Worm (Caenorhabditis elegans) whole organism, L4 larva: ENCODE results near the gene pals-24.

Experiments used
- D1046.2 ChIP-seq: fragments of 200-800 bp; sonication (Bioruptor generic); IDR thresholded peaks from 2 replicates; pipeline ENCODE4 v1.3.6; 2022; ENCODE audit warnings: missing genetic modification characterization, missing compliant biosample characterization
- F26F4.8 ChIP-seq: fragments of 200-800 bp; sonication (Bioruptor generic); conservative IDR thresholded peaks from 2 replicates; pipeline ENCODE4 v1.3.6; 2022; ENCODE audit warnings: missing genetic modification characterization, missing compliant biosample characterization
- F37D6.2 ChIP-seq: sonication (generic microtip); optimal IDR thresholded peaks from 2 replicates; lab custom pipeline; 2016; ENCODE audit warnings: mild to moderate bottlenecking, missing genetic modification characterization, missing compliant biosample characterization
- F44E2.7 ChIP-seq: fragments of 200-800 bp; sonication (Bioruptor generic); IDR thresholded peaks from 2 replicates; pipeline ENCODE4 v2.1.2; 2022; ENCODE audit warnings: missing genetic modification characterization, missing compliant biosample characterization
- R02D3.7 ChIP-seq: fragments of 150-350 bp; sonication (generic microtip); optimal IDR thresholded peaks from 3 replicates; lab custom pipeline; 2014; ENCODE audit warnings: missing biosample characterization, missing genetic modification characterization
- T26A8.4 ChIP-seq: fragments of 200-800 bp; sonication (Bioruptor generic); IDR thresholded peaks from 2 replicates; pipeline ENCODE4 v1.3.6; 2022; ENCODE audit warnings: missing genetic modification characterization, missing compliant biosample characterization
- Y75B8A.6 ChIP-seq: fragments of 200-800 bp; sonication (Bioruptor generic); IDR thresholded peaks from 2 replicates; pipeline ENCODE4 v1.3.6; 2022; ENCODE audit warnings: missing genetic modification reagents, missing genetic modification characterization, missing compliant biosample characterization
- ZK337.2 ChIP-seq: fragments of 200-800 bp; sonication (Bioruptor generic); IDR thresholded peaks from 2 replicates; pipeline ENCODE4 v1.3.6; 2022; ENCODE audit warnings: missing genetic modification reagents, missing genetic modification characterization, missing compliant biosample characterization
- aha-1 ChIP-seq: fragments of 150-350 bp; peaks from one replicate; lab custom pipeline; 2014; ENCODE audit warnings: missing biosample characterization, missing genetic modification characterization
- ama-1 ChIP-seq: fragments of 150-350 bp; optimal IDR thresholded peaks from 2 replicates; lab custom pipeline; 2014; ENCODE audit warnings: inconsistent platforms, mixed read lengths
- attf-4 ChIP-seq: sonication (generic microtip); optimal IDR thresholded peaks from 3 replicates; lab custom pipeline; 2017; ENCODE audit warnings: missing biosample characterization, missing genetic modification characterization
- ceh-20 ChIP-seq: fragments of 200-800 bp; sonication (Bioruptor generic); IDR thresholded peaks from 2 replicates; pipeline ENCODE4 v1.3.6; 2022; ENCODE audit warnings: missing genetic modification reagents, missing genetic modification characterization, missing compliant biosample characterization
- ceh-32 ChIP-seq: sonication (generic microtip); optimal IDR thresholded peaks from 2 replicates; lab custom pipeline; 2016; ENCODE audit warnings: mild to moderate bottlenecking, missing genetic modification characterization, missing compliant biosample characterization; ENCODE audit not compliant: poor library complexity
- ceh-44 ChIP-seq: fragments of 200-800 bp; sonication (Bioruptor generic); IDR thresholded peaks from 2 replicates; pipeline ENCODE4 v1.3.6; 2022; ENCODE audit warnings: missing genetic modification reagents, missing genetic modification characterization, missing compliant biosample characterization
- ceh-62 ChIP-seq: sonication (generic microtip); optimal IDR thresholded peaks from 2 replicates; lab custom pipeline; 2017; ENCODE audit warnings: missing biosample characterization, missing genetic modification characterization
- daf-12 ChIP-seq: fragments of 150-350 bp; optimal IDR thresholded peaks from 2 replicates; lab custom pipeline; 2014; ENCODE audit warnings: missing biosample characterization, missing genetic modification reagents, missing genetic modification characterization
- daf-16 ChIP-seq, 3 experiments: sonication (generic microtip); optimal IDR thresholded peaks; 2 replicates each; lab custom pipeline; 2016 to 2017; ENCODE audit warnings: missing genetic modification characterization in 3 of 3, missing genetic modification reagents in 3 of 3, mild to moderate bottlenecking in 2 of 3, missing compliant biosample characterization in 2 of 3, missing biosample characterization in 1 of 3, moderate library complexity in 1 of 3
- daf-19 ChIP-seq: fragments of 200-800 bp; sonication (Bioruptor generic); conservative IDR thresholded peaks from 2 replicates; pipeline ENCODE4 v1.3.6; 2022; ENCODE audit warnings: missing genetic modification characterization, missing compliant biosample characterization
- daf-8 ChIP-seq: fragments of 200-800 bp; sonication (Bioruptor generic); IDR thresholded peaks from 2 replicates; pipeline ENCODE4 v1.3.6; 2022; ENCODE audit warnings: missing genetic modification characterization, missing compliant biosample characterization
- dmd-9 ChIP-seq: fragments of 200-800 bp; sonication (Bioruptor generic); IDR thresholded peaks from 2 replicates; pipeline ENCODE4 v1.3.6; 2022; ENCODE audit warnings: missing genetic modification reagents, missing genetic modification characterization, missing compliant biosample characterization
- dpl-1 ChIP-seq: fragments of 150-350 bp; optimal IDR thresholded peaks from 2 replicates; lab custom pipeline; 2014; ENCODE audit warnings: missing biosample characterization, missing genetic modification reagents, missing genetic modification characterization
- duxl-1 ChIP-seq: sonication (generic microtip); optimal IDR thresholded peaks from 2 replicates; lab custom pipeline; 2016; ENCODE audit warnings: mild to moderate bottlenecking, missing genetic modification characterization, moderate library complexity, missing compliant biosample characterization; ENCODE audit not compliant: poor library complexity
- egl-27 ChIP-seq: sonication (generic microtip); optimal IDR thresholded peaks from 3 replicates; lab custom pipeline; 2017; ENCODE audit warnings: missing biosample characterization, missing genetic modification reagents, missing genetic modification characterization
- egl-43 ChIP-seq: fragments of 200-800 bp; sonication (Bioruptor generic); IDR thresholded peaks from 2 replicates; pipeline ENCODE4 v1.3.6; 2022; ENCODE audit warnings: missing genetic modification reagents, missing genetic modification characterization, missing compliant biosample characterization
- gei-8 ChIP-seq: fragments of 200-800 bp; sonication (Bioruptor generic); optimal IDR thresholded peaks from 2 replicates; lab custom pipeline; 2018; ENCODE audit warnings: mild to moderate bottlenecking, missing genetic modification characterization, missing compliant biosample characterization
- hif-1 ChIP-seq, 2 experiments: sonication (generic microtip); optimal IDR thresholded peaks; 2 replicates each; lab custom pipeline; 2016 to 2017; ENCODE audit warnings: missing compliant biosample characterization in 2 of 2, missing genetic modification characterization in 2 of 2, missing genetic modification reagents in 2 of 2, missing genotype in 2 of 2, mild to moderate bottlenecking in 1 of 2
- jun-1 ChIP-seq: fragments of 150-350 bp; optimal IDR thresholded peaks from 2 replicates; lab custom pipeline; 2014; ENCODE audit warnings: missing biosample characterization, missing genetic modification reagents, missing genetic modification characterization
- lin-29 ChIP-seq: fragments of 200-800 bp; sonication (Bioruptor generic); IDR thresholded peaks from 2 replicates; pipeline ENCODE4 v1.3.6; 2022; ENCODE audit warnings: missing genetic modification reagents, missing genetic modification characterization, missing compliant biosample characterization
- lin-39 ChIP-seq: fragments of 150-350 bp; optimal IDR thresholded peaks from 2 replicates; lab custom pipeline; 2014; ENCODE audit warnings: missing biosample characterization, missing genetic modification reagents, missing genetic modification characterization
- lir-3 ChIP-seq: sonication (generic microtip); optimal IDR thresholded peaks from 2 replicates; lab custom pipeline; 2016; ENCODE audit warnings: mild to moderate bottlenecking, missing genetic modification characterization, missing compliant biosample characterization
- lsy-2 ChIP-seq, 2 experiments: fragments of 150-350 bp in 1 of 2; sonication (generic microtip) in 1 of 2; optimal IDR thresholded peaks; 2 replicates each; lab custom pipeline; 2014 to 2017; ENCODE audit warnings: missing biosample characterization in 2 of 2, missing genetic modification characterization in 2 of 2
- mdl-1 ChIP-seq, 2 experiments: fragments of 150-350 bp in 1 of 2; sonication (generic microtip) in 1 of 2; optimal IDR thresholded peaks; 2 replicates each; lab custom pipeline; 2014 to 2017; ENCODE audit warnings: missing biosample characterization in 2 of 2, missing genetic modification characterization in 2 of 2
- mes-2 ChIP-seq: sonication (generic microtip); optimal IDR thresholded peaks from 2 replicates; lab custom pipeline; 2016; ENCODE audit warnings: missing genotype, mild to moderate bottlenecking, missing genetic modification characterization, missing compliant biosample characterization; ENCODE audit not compliant: poor library complexity, severe bottlenecking
- mxl-3 ChIP-seq: fragments of 200-800 bp; sonication (Bioruptor generic); optimal IDR thresholded peaks from 2 replicates; lab custom pipeline; 2018; ENCODE audit warnings: mild to moderate bottlenecking, missing genetic modification characterization, missing compliant biosample characterization
- nhr-10 ChIP-seq: fragments of 150-350 bp; optimal IDR thresholded peaks from 2 replicates; lab custom pipeline; 2014; ENCODE audit warnings: missing biosample characterization, missing genetic modification characterization
- nhr-237 ChIP-seq: sonication (generic microtip); optimal IDR thresholded peaks from 2 replicates; lab custom pipeline; 2017; ENCODE audit warnings: missing biosample characterization, missing genetic modification characterization
- nhr-28 ChIP-seq: fragments of 150-350 bp; optimal IDR thresholded peaks from 2 replicates; lab custom pipeline; 2014; ENCODE audit warnings: missing biosample characterization, missing genetic modification characterization
- nhr-77 ChIP-seq: fragments of 150-350 bp; optimal IDR thresholded peaks from 2 replicates; lab custom pipeline; 2014; ENCODE audit warnings: missing biosample characterization, missing genetic modification characterization
- pqm-1 ChIP-seq: sonication (generic microtip); optimal IDR thresholded peaks from 2 replicates; lab custom pipeline; 2017; ENCODE audit warnings: missing biosample characterization, missing genetic modification characterization
- rbr-2 ChIP-seq: sonication (generic microtip); optimal IDR thresholded peaks from 2 replicates; lab custom pipeline; 2016; ENCODE audit warnings: missing genotype, missing genetic modification characterization, missing compliant biosample characterization
- saeg-2 ChIP-seq: fragments of 200-800 bp; sonication (Bioruptor generic); IDR thresholded peaks from 2 replicates; pipeline ENCODE4 v1.3.6; 2022; ENCODE audit warnings: missing genetic modification reagents, missing genetic modification characterization, missing compliant biosample characterization
- sdz-12 ChIP-seq: fragments of 200-800 bp; sonication (Bioruptor generic); optimal IDR thresholded peaks from 2 replicates; lab custom pipeline; 2018; ENCODE audit warnings: mild to moderate bottlenecking, missing genetic modification characterization, missing compliant biosample characterization
- set-16 ChIP-seq: fragments of 200-800 bp; sonication (Bioruptor generic); IDR thresholded peaks from 2 replicates; pipeline ENCODE4 v1.3.6; 2022; ENCODE audit warnings: missing genetic modification reagents, missing genetic modification characterization, missing compliant biosample characterization
- skn-1 ChIP-seq: fragments of 150-350 bp; optimal IDR thresholded peaks from 2 replicates; lab custom pipeline; 2014; ENCODE audit warnings: missing biosample characterization, missing genetic modification characterization
- spr-1 ChIP-seq: sonication (generic microtip); optimal IDR thresholded peaks from 2 replicates; lab custom pipeline; 2016; ENCODE audit warnings: mild to moderate bottlenecking, missing genetic modification characterization, missing compliant biosample characterization
- tra-1 ChIP-seq: fragments of 200-800 bp; sonication (Bioruptor generic); IDR thresholded peaks from 2 replicates; pipeline ENCODE4 v1.3.6; 2022; ENCODE audit warnings: missing genetic modification reagents, missing genetic modification characterization, missing compliant biosample characterization
- vab-7 ChIP-seq: fragments of 200-800 bp; sonication (Bioruptor generic); IDR thresholded peaks from 2 replicates; pipeline ENCODE4 v1.3.6; 2022; ENCODE audit warnings: missing genetic modification reagents, missing genetic modification characterization, missing compliant biosample characterization
- zag-1 ChIP-seq: fragments of 150-350 bp; optimal IDR thresholded peaks from 2 replicates; lab custom pipeline; 2014; ENCODE audit warnings: missing biosample characterization, missing genetic modification characterization
- zfp-2 ChIP-seq: sonication (generic microtip); optimal IDR thresholded peaks from 2 replicates; lab custom pipeline; 2016; ENCODE audit warnings: mild to moderate bottlenecking, missing genetic modification characterization, missing compliant biosample characterization
- zfp-3 ChIP-seq: fragments of 200-800 bp; sonication (Bioruptor generic); conservative IDR thresholded peaks from 2 replicates; pipeline ENCODE4 v1.3.6; 2022; ENCODE audit warnings: missing genetic modification reagents, missing genetic modification characterization, missing compliant biosample characterization
- zip-11 ChIP-seq: fragments of 200-800 bp; sonication (Bioruptor generic); IDR thresholded peaks from 2 replicates; pipeline ENCODE4 v1.3.6; 2022; ENCODE audit warnings: missing genetic modification characterization, missing compliant biosample characterization
- ztf-11 ChIP-seq: fragments of 150-350 bp; optimal IDR thresholded peaks from 2 replicates; lab custom pipeline; 2014; ENCODE audit warnings: missing biosample characterization, missing genetic modification characterization
- ztf-7 ChIP-seq: fragments of 150-350 bp; optimal IDR thresholded peaks from 2 replicates; lab custom pipeline; 2014; ENCODE audit warnings: missing biosample characterization, missing genetic modification characterization

Gene pals-24

DNA sequence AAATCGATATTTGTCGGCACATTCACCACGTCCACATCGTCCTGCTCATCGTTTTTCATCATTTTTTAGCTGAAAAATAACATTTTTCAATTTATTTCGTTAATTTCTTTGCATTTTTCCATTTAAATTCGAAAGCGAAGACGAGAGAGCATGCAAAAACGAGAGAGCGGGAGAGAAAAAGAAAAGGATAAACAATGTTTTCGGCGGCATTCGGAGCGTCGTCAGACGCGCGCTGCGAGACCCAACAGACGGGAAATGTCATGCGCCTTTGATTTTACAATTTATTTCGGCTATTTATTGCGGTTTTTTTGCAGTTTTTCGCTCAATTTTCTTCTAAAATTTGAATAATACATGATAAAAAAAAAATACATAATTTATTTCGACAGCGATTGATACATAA, 33.9 kb upstream of the pals-24 start, which contains the start of gene attf-3 (continued):
- TF ChIP-seq mdl-1 (tag; optimal IDR thresholded peaks at IDR 0.05; lab: Kevin White, UChicago) (no peak), ztf-11 (tag; lab: Kevin White, UChicago) (no peak), vab-7 (GFP tag; lab: Robert Waterston, UW) (no peak), tra-1 (no peak), daf-16 (GFP tag; optimal IDR thresholded peaks at IDR 0.05; lab: Kevin White, UChicago) (peak in 1 of 2 experiments; percentile 11), daf-16 (tag; optimal IDR thresholded peaks at IDR 0.05; lab: Kevin White, UChicago) (peak; percentile 78), ZK337.2 (GFP tag; lab: Robert Waterston, UW) (no peak), sdz-12 (GFP tag; lab: Kevin White, UChicago) (no peak), set-16 (GFP tag; lab: Robert Waterston, UW) (no peak), Y75B8A.6 (GFP tag; lab: Robert Waterston, UW) (no peak), D1046.2 (GFP tag; lab: Robert Waterston, UW) (no peak), dpl-1 (GFP tag; lab: Kevin White, UChicago) (peak; percentile 67), zfp-3 (GFP tag; lab: Robert Waterston, UW) (no peak), attf-4 (no peak), nhr-237 (no peak), egl-27 (tag; lab: Kevin White, UChicago) (no peak), T26A8.4 (GFP tag; lab: Robert Waterston, UW) (no peak), ceh-62 (tag; lab: Kevin White, UChicago) (no peak), F44E2.7 (GFP tag; lab: Robert Waterston, UW) (no peak), rbr-2 (tag; lab: Kevin White, UChicago) (peak; percentile 39), daf-19 (no peak), lin-29 (GFP tag; lab: Robert Waterston, UW) (no peak), daf-12 (tag; lab: Kevin White, UChicago) (no peak), spr-1 (no peak), mes-2 (tag; lab: Kevin White, UChicago) (peak; percentile 74), F26F4.8 (GFP tag; lab: Robert Waterston, UW) (no peak), jun-1 (tag; lab: Kevin White, UChicago) (no peak), daf-8 (GFP tag; lab: Robert Waterston, UW) (no peak), nhr-77 (peak; percentile 9), duxl-1 (tag; lab: Kevin White, UChicago) (no peak), ceh-20 (GFP tag; lab: Robert Waterston, UW) (no peak), egl-43 (GFP tag; lab: Robert Waterston, UW) (no peak), zag-1 (tag; lab: Kevin White, UChicago) (no peak), dmd-9 (GFP tag; lab: Robert Waterston, UW) (no peak), ztf-7 (tag; lab: Kevin White, UChicago) (no peak), hif-1 (tag; optimal IDR thresholded peaks at IDR 0.05; lab: Kevin White, UChicago) (no peak), F37D6.2 (tag; lab: Kevin White, UChicago) (no peak), mxl-3 (GFP tag; lab: Kevin White, UChicago) (no peak), ceh-32 (tag; lab: Kevin White, UChicago) (no peak), lsy-2 (tag; optimal IDR thresholded peaks at IDR 0.05; lab: Kevin White, UChicago) (peak in 1 of 2 experiments; percentile 87), skn-1 (no peak), pqm-1 (tag; lab: Kevin White, UChicago) (no peak), nhr-10 (tag; lab: Kevin White, UChicago) (no peak), nhr-28 (tag; lab: Kevin White, UChicago) (peak; percentile 16), saeg-2 (GFP tag; lab: Robert Waterston, UW) (no peak), ceh-44 (GFP tag; lab: Robert Waterston, UW) (no peak), gei-8 (GFP tag; lab: Kevin White, UChicago) (no peak), zip-11 (no peak), ama-1 (lab: Kevin White, UChicago) (no peak), zfp-2 (tag; lab: Kevin White, UChicago) (no peak), lir-3 (no peak), aha-1 (tag; lab: Kevin White, UChicago) (no peak), lin-39 (tag; lab: Kevin White, UChicago) (no peak), R02D3.7 (tag; lab: Kevin White, UChicago) (no peak)
